Fruit fly (Drosophila melanogaster) ovary, adult (tissue): ENCODE data around the gene Ir8a.
A peak's percentile ranks its signal among the peaks of the same experiment; 100 is the strongest.

Experiments
- CG17801 ChIP-seq: fragments of 200-800 bp; optimal IDR thresholded peaks from 2 replicates; lab custom pipeline; 2019; ENCODE audit warnings: missing biosample characterization, mild to moderate bottlenecking, missing genetic modification characterization, moderate library complexity; ENCODE audit not compliant: partially characterized antibody

Ir8a gene

dm6 chrX:9248040-9248439, 11.7 kb upstream of the Ir8a start:
- no peak for TF ChIP-seq CG17801

dm6 chrX:9247171-9247783, 10.9 kb upstream of the Ir8a start, which contains the start of the genes amx and Dsor1:
Gene amx (minus strand): TSS chrX:9247336.
Gene Dsor1 (plus strand): TSS chrX:9247342.
- TF ChIP-seq CG17801: no peak

- peak; percentile 72 for TF ChIP-seq CG17801
These were observed 7.1 kb upstream of the Ir8a start, which contains the start of the genes mxc and Larp7 for dm6 chrX:9243417-9243884. Gene mxc (minus strand): TSS chrX:9243467. Gene Larp7 (plus strand): TSS chrX:9243817.

DNA sequence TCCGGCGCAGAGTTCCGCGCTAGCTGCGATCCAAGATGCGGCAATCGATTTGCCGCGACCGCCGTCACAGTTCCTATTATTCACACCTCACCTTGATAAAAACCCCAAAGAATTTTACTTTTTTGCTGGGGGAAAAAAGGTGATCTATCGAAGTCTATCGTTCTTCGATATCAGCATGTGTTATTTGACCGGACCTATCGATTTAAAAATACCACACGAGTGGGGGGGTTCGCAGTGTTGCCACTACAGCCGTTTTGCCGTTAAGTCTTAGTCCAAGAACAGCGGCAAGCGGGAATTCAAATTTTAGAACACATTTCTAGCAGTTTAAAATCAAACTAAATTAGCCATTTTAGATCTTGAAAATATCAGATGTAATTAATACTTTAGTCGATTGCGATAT, 4.2 kb downstream of the Ir8a start, which contains the start of gene CG12121:
TSS of gene CG12121 (minus strand) at position 180 of the 400 bp plus-strand sequence.
- TF ChIP-seq CG17801: peak; percentile 35

DNA sequence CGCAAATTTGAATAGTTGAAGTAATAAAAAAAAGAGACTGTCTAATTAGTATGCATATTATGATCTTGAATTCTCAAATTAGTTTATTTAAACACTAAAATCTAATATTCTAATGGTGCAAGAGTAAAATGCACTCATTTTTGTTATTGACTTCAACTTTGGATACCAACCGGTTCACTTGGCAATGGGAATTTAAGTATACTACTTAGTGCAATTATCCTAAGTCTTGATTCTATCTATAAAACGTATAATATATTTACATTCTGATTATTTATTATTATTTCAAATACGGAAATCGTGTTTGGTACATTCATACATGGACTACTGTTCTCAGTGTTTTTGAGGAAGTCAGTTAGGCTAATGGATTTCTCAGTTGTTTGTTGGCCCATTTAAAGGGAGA, 9.5 kb downstream of the Ir8a start, which contains the start of gene Gr8a:
TSS of gene Gr8a (plus strand) at position 301 of the 400 bp plus-strand sequence.
- TF ChIP-seq CG17801: no peak

- no peak for TF ChIP-seq CG17801
These were observed 11.2 kb downstream of the Ir8a start, which contains the start of gene CG15370 for dm6 chrX:9225137-9225536. Gene CG15370 (plus strand): TSS chrX:9225437.

dm6 chrX:9224423-9224822, 12.0 kb downstream of the Ir8a start:
- TF ChIP-seq CG17801: no peak

DNA sequence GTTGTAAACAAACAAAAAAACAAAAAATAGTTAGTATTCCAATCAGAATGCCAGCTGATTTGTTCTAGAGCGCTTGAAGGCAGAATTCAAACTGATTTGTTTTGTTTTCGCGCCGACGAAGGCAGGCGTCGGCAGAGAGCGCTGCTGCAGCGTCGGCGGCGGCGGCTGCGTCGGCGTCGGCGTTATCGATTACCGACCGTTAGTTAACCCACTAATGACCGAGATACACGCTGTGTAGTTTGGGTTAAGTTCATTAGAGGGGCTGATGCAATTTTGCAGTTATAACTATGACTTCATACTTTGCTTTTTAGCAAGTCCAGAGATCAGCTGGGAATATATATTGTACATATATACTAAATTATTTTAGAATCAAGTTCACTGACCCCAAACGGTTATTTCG, 13.2 kb downstream of the Ir8a start, which contains the start of gene t:
TSS of gene t (minus strand) at position 76 of the 400 bp plus-strand sequence.
- no peak for TF ChIP-seq CG17801

DNA sequence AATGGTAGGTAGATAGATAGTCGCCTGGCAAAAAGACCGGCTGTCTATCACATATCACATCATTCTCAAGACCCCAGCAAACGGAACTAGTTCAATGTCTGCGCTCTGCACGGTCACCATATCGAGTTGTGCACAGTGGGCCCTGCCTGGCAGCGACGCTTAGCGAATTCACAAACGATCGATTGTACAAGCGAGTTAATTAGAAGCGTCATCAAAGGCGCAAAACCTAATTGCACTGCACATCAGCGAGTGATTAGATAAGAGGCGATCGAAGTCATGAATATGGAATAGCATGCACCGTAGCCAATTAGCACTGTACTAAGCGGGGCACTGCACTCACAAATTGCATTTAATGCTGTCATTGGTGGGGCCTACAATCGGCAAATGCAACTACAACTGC, 16.0 kb downstream of the Ir8a start:
- no peak for TF ChIP-seq CG17801

dm6 chrX:9216572-9216971, 19.8 kb downstream of the Ir8a start, which contains the start of gene CG15369:
Gene CG15369 (plus strand): TSS chrX:9216872.
- TF ChIP-seq CG17801: no peak

dm6 chrX:9215485-9215884, 20.9 kb downstream of the Ir8a start, which contains the start of gene CG15368:
Gene CG15368 (plus strand): TSS chrX:9215785.
- no peak for TF ChIP-seq CG17801

- TF ChIP-seq CG17801: no peak
These were observed 21.8 kb downstream of the Ir8a start, which contains the start of gene Obp8a for dm6 chrX:9214576-9214975. Gene Obp8a (plus strand): TSS chrX:9214876.

- no peak for TF ChIP-seq CG17801
These were observed 25.6 kb downstream of the Ir8a start, which contains the start of gene SmydA-9 for dm6 chrX:9210787-9211186. Gene SmydA-9 (minus strand): TSS chrX:9210887.

DNA sequence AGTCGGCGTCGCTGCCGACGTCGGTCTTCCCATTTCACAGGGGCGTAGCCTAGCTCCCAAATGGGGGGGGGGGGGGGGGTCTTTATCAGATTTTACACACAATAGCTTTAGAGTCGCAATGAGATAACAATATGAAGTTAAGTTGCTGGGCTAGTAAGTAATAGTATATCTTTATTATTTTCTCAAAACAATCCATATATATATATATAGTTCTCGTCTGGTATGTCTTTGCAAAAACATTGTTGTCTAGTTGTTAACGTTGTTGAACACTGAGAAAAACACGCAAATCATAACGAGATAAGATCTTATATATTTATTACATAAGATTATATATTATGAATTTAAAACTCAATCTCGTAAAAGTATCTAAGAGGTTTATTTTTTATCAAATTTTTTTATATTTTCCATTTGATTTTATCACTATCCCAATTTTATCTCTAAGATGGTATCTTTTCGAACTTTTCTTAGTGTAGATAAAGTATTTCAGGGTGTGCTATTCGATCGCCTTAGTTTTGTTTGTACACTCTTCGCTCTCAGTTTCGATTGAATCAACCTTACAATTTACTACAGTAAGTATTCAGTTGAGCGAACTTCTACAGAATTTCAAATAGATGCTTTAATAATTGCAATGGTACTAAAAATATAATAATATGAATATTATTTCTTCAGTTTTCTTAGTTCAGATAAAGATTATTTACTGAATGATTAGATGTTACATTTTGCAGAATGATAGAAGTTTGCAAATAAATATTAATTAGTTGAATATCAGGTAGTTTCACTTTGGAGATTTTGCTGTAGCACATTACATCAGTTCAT, 34.3 kb downstream of the Ir8a start:
- TF ChIP-seq CG17801: peak; percentile 49

dm6 chrX:9201080-9201479, 35.3 kb downstream of the Ir8a start:
- no peak for TF ChIP-seq CG17801

DNA sequence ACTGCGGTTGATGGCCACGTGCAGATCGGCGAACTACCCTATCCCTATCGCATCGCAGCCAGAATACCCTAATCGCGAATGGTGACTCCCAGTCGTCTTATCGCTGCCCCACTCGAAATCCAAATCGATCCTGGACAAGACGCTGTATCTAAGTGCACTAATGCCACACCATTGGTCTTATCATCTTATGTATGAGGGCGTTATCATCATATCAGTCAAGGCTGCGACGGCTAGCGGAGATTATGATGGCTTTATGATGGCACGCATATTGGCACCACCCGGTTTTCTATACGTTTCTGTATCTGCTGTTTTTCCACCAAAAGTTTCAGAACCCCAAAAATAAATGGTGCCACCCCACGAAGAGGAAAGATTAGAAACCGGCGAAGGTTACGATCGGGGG, 36.2 kb downstream of the Ir8a start:
- TF ChIP-seq CG17801: no peak

- TF ChIP-seq CG17801: peak; percentile 89
These were observed 40.0 kb downstream of the Ir8a start, which contains the start of gene CG12118 for dm6 chrX:9196362-9196761. Gene CG12118 (minus strand): TSS chrX:9196414.
